Fruit fly (Drosophila melanogaster): ENCODE measurements around the gene Hs3st-B.

The Hs3st-B gene

dm6 chrX:19286235-19286634 lies 37.8 kb downstream of the Hs3st-B start:
- TF ChIP-seq CG8478 (optimal IDR thresholded peaks at IDR 0.05) (no peak), usp (GFP tag; optimal IDR thresholded peaks at IDR 0.05) (no peak), EcR (GFP tag; optimal IDR thresholded peaks at IDR 0.05) (no peak), Dll (optimal IDR thresholded peaks at IDR 0.05) (no peak), pan (optimal IDR thresholded peaks at IDR 0.05) (no peak), psq (optimal IDR thresholded peaks at IDR 0.05) (no peak)

dm6 chrX:19287784-19288183 lies 39.3 kb downstream of the Hs3st-B start:
- TF ChIP-seq usp (GFP tag; optimal IDR thresholded peaks at IDR 0.05) (no peak), Dll (optimal IDR thresholded peaks at IDR 0.05) (no peak), EcR (GFP tag; optimal IDR thresholded peaks at IDR 0.05) (no peak), CG8478 (optimal IDR thresholded peaks at IDR 0.05) (no peak), psq (optimal IDR thresholded peaks at IDR 0.05) (no peak), pan (optimal IDR thresholded peaks at IDR 0.05) (no peak)

dm6 chrX:19289318-19289970 lies 41.0 kb downstream of the Hs3st-B start:
- TF ChIP-seq EcR (GFP tag; optimal IDR thresholded peaks at IDR 0.05) (no peak), CG8478 (optimal IDR thresholded peaks at IDR 0.05) (no peak), psq (optimal IDR thresholded peaks at IDR 0.05) (no peak), Dll (optimal IDR thresholded peaks at IDR 0.05) (no peak), pan (optimal IDR thresholded peaks at IDR 0.05) (no peak), usp (GFP tag; optimal IDR thresholded peaks at IDR 0.05) (no peak)

- TF ChIP-seq CG8478 (optimal IDR thresholded peaks at IDR 0.05) (no peak), EcR (GFP tag; optimal IDR thresholded peaks at IDR 0.05) (no peak), pan (optimal IDR thresholded peaks at IDR 0.05) (no peak), psq (optimal IDR thresholded peaks at IDR 0.05) (no peak), Dll (optimal IDR thresholded peaks at IDR 0.05) (no peak), usp (GFP tag; optimal IDR thresholded peaks at IDR 0.05) (no peak)
These were observed 43.6 kb downstream of the Hs3st-B start for dm6 chrX:19291780-19292605.

dm6 chrX:19293320-19293719 lies 44.9 kb downstream of the Hs3st-B start:
- TF ChIP-seq EcR (GFP tag; optimal IDR thresholded peaks at IDR 0.05) (no peak), psq (optimal IDR thresholded peaks at IDR 0.05) (no peak), usp (GFP tag; optimal IDR thresholded peaks at IDR 0.05) (no peak), CG8478 (optimal IDR thresholded peaks at IDR 0.05) (no peak), pan (optimal IDR thresholded peaks at IDR 0.05) (no peak), Dll (optimal IDR thresholded peaks at IDR 0.05) (no peak)

- TF ChIP-seq CG8478 (optimal IDR thresholded peaks at IDR 0.05), result no peak
- TF ChIP-seq usp (GFP tag; optimal IDR thresholded peaks at IDR 0.05), result no peak
These were observed 45.6 kb downstream of the Hs3st-B start for dm6 chrX:19294030-19294429.

- TF ChIP-seq psq (optimal IDR thresholded peaks at IDR 0.05) (no peak), usp (GFP tag; optimal IDR thresholded peaks at IDR 0.05) (no peak), CG8478 (optimal IDR thresholded peaks at IDR 0.05) (no peak), EcR (GFP tag; optimal IDR thresholded peaks at IDR 0.05) (no peak), Dll (optimal IDR thresholded peaks at IDR 0.05) (no peak), pan (optimal IDR thresholded peaks at IDR 0.05) (no peak)
These were observed 46.5 kb downstream of the Hs3st-B start for dm6 chrX:19294953-19295352.

- TF ChIP-seq usp (GFP tag; optimal IDR thresholded peaks at IDR 0.05) (no peak), pan (optimal IDR thresholded peaks at IDR 0.05) (no peak), psq (optimal IDR thresholded peaks at IDR 0.05) (no peak), EcR (GFP tag; optimal IDR thresholded peaks at IDR 0.05) (no peak), Dll (optimal IDR thresholded peaks at IDR 0.05) (no peak), CG8478 (optimal IDR thresholded peaks at IDR 0.05) (no peak)
These were observed 47.5 kb downstream of the Hs3st-B start for dm6 chrX:19295831-19296423.

- TF ChIP-seq Dll (optimal IDR thresholded peaks at IDR 0.05), result no peak
- no peak for TF ChIP-seq usp (GFP tag; optimal IDR thresholded peaks at IDR 0.05)
These were observed 49.7 kb downstream of the Hs3st-B start, which contains the start of gene CG8034 for dm6 chrX:19297899-19298784. CG8034 (minus strand) TSS chrX:19298162.

- TF ChIP-seq psq (optimal IDR thresholded peaks at IDR 0.05) (no peak), Dll (optimal IDR thresholded peaks at IDR 0.05) (no peak), usp (GFP tag; optimal IDR thresholded peaks at IDR 0.05) (no peak), pan (optimal IDR thresholded peaks at IDR 0.05) (no peak), EcR (GFP tag; optimal IDR thresholded peaks at IDR 0.05) (no peak)
These were observed 50.3 kb downstream of the Hs3st-B start for dm6 chrX:19298785-19299114.

- TF ChIP-seq psq (optimal IDR thresholded peaks at IDR 0.05) (no peak), usp (GFP tag; optimal IDR thresholded peaks at IDR 0.05) (no peak), CG8478 (optimal IDR thresholded peaks at IDR 0.05) (no peak), pan (optimal IDR thresholded peaks at IDR 0.05) (no peak), EcR (GFP tag; optimal IDR thresholded peaks at IDR 0.05) (no peak), Dll (optimal IDR thresholded peaks at IDR 0.05) (no peak)
These were observed 50.9 kb downstream of the Hs3st-B start for dm6 chrX:19299367-19299766.
